Fruit fly (Drosophila melanogaster): ENCODE measurements around the gene CG5149.

CG5149 gene

dm6 chr2L:7434737-7435356 is 46.8 kb upstream of the CG5149 start (continued):
- TF ChIP-seq Stat92E (GFP tag; optimal IDR thresholded peaks at IDR 0.05) (no peak), CG4282 (GFP tag; optimal IDR thresholded peaks at IDR 0.05) (no peak), Dll (GFP tag; IDR thresholded peaks at IDR 0.05; ENCODE audit: partially characterized antibody) (no peak), tx (GFP tag; optimal IDR thresholded peaks at IDR 0.05) (no peak), exex (tag; optimal IDR thresholded peaks at IDR 0.05) (no peak), jumu (GFP tag; optimal IDR thresholded peaks at IDR 0.05) (no peak), CG4820 (GFP tag; optimal IDR thresholded peaks at IDR 0.05) (no peak), luna (GFP tag; optimal IDR thresholded peaks at IDR 0.05) (no peak), CG7556 (GFP tag; optimal IDR thresholded peaks at IDR 0.05) (peak; percentile 44), HLH4C (GFP tag; IDR thresholded peaks at IDR 0.05; ENCODE audit: partially characterized antibody) (no peak), B-H2 (GFP tag; optimal IDR thresholded peaks at IDR 0.05) (peak; percentile 18), Dbx (GFP tag; IDR thresholded peaks at IDR 0.05) (peak; percentile 52; the same call in 2 of the 3 replicates), CG2199 (GFP tag; IDR thresholded peaks at IDR 0.05) (no peak)

DNA sequence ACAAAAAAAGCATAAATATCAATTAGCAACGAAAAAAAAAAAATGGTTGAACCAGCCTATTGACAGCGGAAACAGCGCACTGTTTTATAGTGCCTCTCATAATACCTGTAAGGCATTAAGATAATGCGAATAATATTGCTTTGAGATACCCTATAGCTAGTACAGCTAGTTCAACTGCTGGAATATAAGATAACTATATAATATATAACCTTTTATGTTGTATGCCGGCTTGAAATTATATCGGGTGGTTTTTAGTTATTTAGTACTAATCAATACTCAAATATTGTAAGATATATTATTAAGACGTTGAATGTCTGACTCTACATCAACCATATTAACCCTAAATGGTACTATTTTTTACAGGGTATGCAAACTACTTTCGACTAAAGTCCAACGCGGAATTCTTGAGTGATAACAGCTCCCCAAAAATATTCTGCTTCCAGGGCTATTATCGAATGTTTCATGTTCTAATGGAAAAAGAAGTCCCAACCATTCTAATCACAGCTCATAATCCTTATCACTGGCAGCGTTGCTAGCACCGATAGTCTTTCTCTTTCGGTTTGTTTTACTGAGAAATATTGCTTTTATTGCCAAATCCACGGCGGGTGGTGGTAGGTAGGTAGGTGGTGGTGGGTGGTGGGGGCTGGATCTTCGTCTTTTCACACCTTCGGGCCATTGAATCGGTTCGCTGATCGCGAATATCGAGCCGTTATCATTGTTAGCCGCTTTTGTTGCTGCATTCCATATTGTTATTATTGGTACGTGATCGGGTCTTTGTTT is 46.1 kb upstream of the CG5149 start:
- TF ChIP-seq CG11696 (GFP tag; IDR thresholded peaks at IDR 0.05) (peak; percentile 62), CG8478 (optimal IDR thresholded peaks at IDR 0.05) (no peak), insv (GFP tag; optimal IDR thresholded peaks at IDR 0.05) (peak in 1 of 2 experiments; percentile 34), CG15479 (GFP tag; optimal IDR thresholded peaks at IDR 0.05) (no peak), lilli (GFP tag; optimal IDR thresholded peaks at IDR 0.05) (peak; percentile 36), btn (GFP tag; optimal IDR thresholded peaks at IDR 0.05) (no peak), CG13624 (GFP tag; optimal IDR thresholded peaks at IDR 0.05) (peak; percentile 62), Med (GFP tag) (peak; percentile 91), D (optimal IDR thresholded peaks at IDR 0.05) (no peak), D (GFP tag; optimal IDR thresholded peaks at IDR 0.05) (peak; percentile 10), CG10274 (GFP tag; optimal IDR thresholded peaks at IDR 0.05) (peak; percentile 44), CG12104 (GFP tag; optimal IDR thresholded peaks at IDR 0.05) (no peak), Ada2b (GFP tag; IDR thresholded peaks at IDR 0.05) (peak; percentile 72), Dbx (GFP tag; IDR thresholded peaks at IDR 0.05) (peak; percentile 91), dmrt11E (tag; optimal IDR thresholded peaks at IDR 0.05) (peak; percentile 7), CG17612 (GFP tag; IDR thresholded peaks at IDR 0.05) (peak; percentile 71), CG32532 (GFP tag; IDR thresholded peaks at IDR 0.05) (peak; percentile 84), trh (GFP tag; optimal IDR thresholded peaks at IDR 0.05) (no peak), CG33213 (GFP tag; optimal IDR thresholded peaks at IDR 0.05) (no peak), CG7556 (GFP tag; optimal IDR thresholded peaks at IDR 0.05) (peak; percentile 82), CG4424 (GFP tag; optimal IDR thresholded peaks at IDR 0.05) (no peak), CG3407 (GFP tag; optimal IDR thresholded peaks at IDR 0.05) (peak; percentile 19), Myb (GFP tag; optimal IDR thresholded peaks at IDR 0.05) (no peak), BtbVII (GFP tag; optimal IDR thresholded peaks at IDR 0.05) (peak; percentile 66), her (GFP tag; optimal IDR thresholded peaks at IDR 0.05) (no peak), tgo (GFP tag; IDR thresholded peaks at IDR 0.05) (peak; percentile 89), Atf6 (GFP tag; IDR thresholded peaks at IDR 0.05) (peak; percentile 95), gsb-n (tag; optimal IDR thresholded peaks at IDR 0.05) (peak; percentile 2), CG17568 (GFP tag; optimal IDR thresholded peaks at IDR 0.05) (peak; percentile 56), Xrp1 (GFP tag; IDR thresholded peaks at IDR 0.05) (peak; percentile 71), Gug (GFP tag; IDR thresholded peaks at IDR 0.05) (peak; percentile 38; the same call in 3 of the 4 replicates), CG8944 (GFP tag; optimal IDR thresholded peaks at IDR 0.05) (no peak), sqz (GFP tag; optimal IDR thresholded peaks at IDR 0.05) (no peak), jumu (GFP tag; optimal IDR thresholded peaks at IDR 0.05) (no peak), CG14710 (tag; optimal IDR thresholded peaks at IDR 0.05) (no peak), slou (GFP tag; optimal IDR thresholded peaks at IDR 0.05) (no peak), CG17328 (GFP tag; IDR thresholded peaks at IDR 0.05) (peak; percentile 63), D19B (GFP tag; optimal IDR thresholded peaks at IDR 0.05) (peak; percentile 94)

Data from whole organism, embryonic.